Worm (Caenorhabditis elegans) whole organism, L3 larva: ENCODE results near the gene sip-1.

ENCODE experiments used
- ceh-16 ChIP-seq: sonication (generic microtip); optimal IDR thresholded peaks from 2 replicates; lab custom pipeline; 2017; ENCODE audit warnings: missing biosample characterization, missing genetic modification characterization
- lin-39 ChIP-seq: fragments of 150-350 bp; optimal IDR thresholded peaks from 2 replicates; lab custom pipeline; 2018; ENCODE audit warnings: missing biosample characterization, missing genetic modification reagents, missing genetic modification characterization
- mdl-1 ChIP-seq: fragments of 150-350 bp; optimal IDR thresholded peaks from 2 replicates; lab custom pipeline; 2014; ENCODE audit warnings: missing biosample characterization, missing genetic modification characterization
- mml-1 ChIP-seq: fragments of 150-350 bp; sonication (generic microtip); optimal IDR thresholded peaks from 3 replicates; lab custom pipeline; 2014; ENCODE audit warnings: missing biosample characterization, missing genetic modification characterization
- nhr-12 ChIP-seq: fragments of 150-350 bp; optimal IDR thresholded peaks from 2 replicates; lab custom pipeline; 2014; ENCODE audit warnings: missing biosample characterization, missing genetic modification characterization
- nhr-237 ChIP-seq: fragments of 150-350 bp; optimal IDR thresholded peaks from 2 replicates; lab custom pipeline; 2014; ENCODE audit warnings: missing biosample characterization, missing genetic modification characterization
- nhr-28 ChIP-seq: fragments of 150-350 bp; optimal IDR thresholded peaks from 2 replicates; lab custom pipeline; 2014; ENCODE audit warnings: missing biosample characterization, missing genetic modification characterization
- nhr-77 ChIP-seq: fragments of 150-350 bp; optimal IDR thresholded peaks from 2 replicates; lab custom pipeline; 2014; ENCODE audit warnings: missing biosample characterization, missing genetic modification characterization
- pqm-1 ChIP-seq: fragments of 150-350 bp; optimal IDR thresholded peaks from 2 replicates; lab custom pipeline; 2017; ENCODE audit warnings: missing biosample characterization, missing genetic modification characterization, inconsistent platforms
- tbx-2 ChIP-seq: sonication (generic microtip); optimal IDR thresholded peaks from 2 replicates; lab custom pipeline; 2016; ENCODE audit warnings: mild to moderate bottlenecking, missing genetic modification characterization, missing compliant biosample characterization

DNA sequence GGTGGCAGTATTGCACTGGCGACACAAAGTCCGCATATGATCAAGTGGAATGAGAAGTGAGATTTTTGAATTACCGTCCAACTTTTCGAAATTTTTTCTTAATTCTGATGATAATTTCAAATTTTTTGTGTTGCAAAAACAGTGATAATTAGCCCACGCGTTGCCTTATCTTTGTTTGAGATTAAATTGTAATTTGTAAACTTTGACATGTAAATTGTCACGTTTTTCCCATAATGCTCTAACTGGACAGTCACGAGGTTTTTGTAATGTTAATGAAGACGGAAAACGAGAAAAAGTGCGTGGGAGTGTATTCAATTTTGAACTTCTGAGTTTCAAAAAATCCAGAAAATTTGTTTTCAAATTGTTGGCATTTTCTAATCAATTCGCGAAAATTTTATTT is 25.1 kb downstream of the sip-1 start:
- TF ChIP-seq nhr-77 (no peak), mdl-1 (no peak), lin-39 (tag; lab: Kevin White, UChicago) (no peak), nhr-237 (tag; lab: Kevin White, UChicago) (no peak), ceh-16 (tag; lab: Kevin White, UChicago) (no peak), tbx-2 (tag; lab: Kevin White, UChicago) (no peak), nhr-28 (no peak), nhr-12 (no peak), pqm-1 (tag; lab: Kevin White, UChicago) (peak; percentile 8), mml-1 (tag; lab: Kevin White, UChicago) (no peak)
